Fruit fly (Drosophila melanogaster): ENCODE results near the gene Cdk5alpha.

- TF ChIP-seq Hr39 (GFP tag; optimal IDR thresholded peaks at IDR 0.05) (no peak), CG8119 (GFP tag; IDR thresholded peaks at IDR 0.05) (no peak), CG31627 (GFP tag; optimal IDR thresholded peaks at IDR 0.05) (no peak), Eip75B (GFP tag; optimal IDR thresholded peaks at IDR 0.05) (no peak), fd85E (GFP tag; optimal IDR thresholded peaks at IDR 0.05) (no peak), CG4318 (GFP tag; optimal IDR thresholded peaks at IDR 0.05) (no peak), Eip78C (GFP tag) (no peak), CG10631 (GFP tag; optimal IDR thresholded peaks at IDR 0.05) (no peak), CG6808 (GFP tag; optimal IDR thresholded peaks at IDR 0.05) (no peak), CG11902 (GFP tag; optimal IDR thresholded peaks at IDR 0.05) (no peak), CG8632 (GFP tag; optimal IDR thresholded peaks at IDR 0.05) (no peak), Blimp-1 (GFP tag; optimal IDR thresholded peaks at IDR 0.05) (no peak), achi (GFP tag; optimal IDR thresholded peaks at IDR 0.05) (no peak), CG6792 (GFP tag; optimal IDR thresholded peaks at IDR 0.05) (no peak)
Observed at dm6 chr2L:10269854-10270253, 40.9 kb downstream of the Cdk5alpha start, which contains the start of gene Mulk.
